Worm (Caenorhabditis elegans) whole organism, L1 larva: ENCODE data around the gene K08E4.7.
A peak's percentile ranks its signal among the peaks of the same experiment; 100 is the strongest.

ENCODE experiments used
- lin-13 ChIP-seq: fragments of 150-350 bp; optimal IDR thresholded peaks from 2 replicates; lab custom pipeline; 2014; ENCODE audit warnings: missing biosample characterization, missing genetic modification reagents, missing genetic modification characterization
- mdl-1 ChIP-seq, 2 experiments: fragments of 150-350 bp; optimal IDR thresholded peaks; 2 replicates each; lab custom pipeline; 2014 to 2017; ENCODE audit warnings: missing biosample characterization in 2 of 2, missing genetic modification characterization in 2 of 2, inconsistent platforms in 1 of 2
- nhr-84 ChIP-seq: sonication (generic microtip); optimal IDR thresholded peaks from 2 replicates; lab custom pipeline; 2017; ENCODE audit warnings: missing biosample characterization, missing genetic modification characterization
- nhr-90 ChIP-seq: sonication (generic microtip); optimal IDR thresholded peaks from 2 replicates; lab custom pipeline; 2016; ENCODE audit warnings: mild to moderate bottlenecking, missing genetic modification characterization, missing compliant biosample characterization; ENCODE audit not compliant: poor library complexity
- zag-1 ChIP-seq: fragments of 150-350 bp; optimal IDR thresholded peaks from 2 replicates; lab custom pipeline; 2014; ENCODE audit warnings: missing biosample characterization, missing genetic modification characterization

- no peak for TF ChIP-seq nhr-84 (tag; lab: Kevin White, UChicago)
- TF ChIP-seq nhr-90 (tag; lab: Kevin White, UChicago): peak; percentile 85
- no peak for TF ChIP-seq zag-1
- peak in 1 of 2 experiments; percentile 65 for TF ChIP-seq mdl-1 (tag; optimal IDR thresholded peaks at IDR 0.05; lab: Kevin White, UChicago)
- TF ChIP-seq lin-13 (GFP tag; lab: Kevin White, UChicago): peak; percentile 60
Measured at ce11 chrIV:12086498-12086897, 10.9 kb downstream of the K08E4.7 start.
